Worm (Caenorhabditis elegans): ENCODE measurements around the gene fbxb-19.
A peak's percentile ranks its signal among the peaks of the same experiment; 100 is the strongest.

The fbxb-19 gene

DNA sequence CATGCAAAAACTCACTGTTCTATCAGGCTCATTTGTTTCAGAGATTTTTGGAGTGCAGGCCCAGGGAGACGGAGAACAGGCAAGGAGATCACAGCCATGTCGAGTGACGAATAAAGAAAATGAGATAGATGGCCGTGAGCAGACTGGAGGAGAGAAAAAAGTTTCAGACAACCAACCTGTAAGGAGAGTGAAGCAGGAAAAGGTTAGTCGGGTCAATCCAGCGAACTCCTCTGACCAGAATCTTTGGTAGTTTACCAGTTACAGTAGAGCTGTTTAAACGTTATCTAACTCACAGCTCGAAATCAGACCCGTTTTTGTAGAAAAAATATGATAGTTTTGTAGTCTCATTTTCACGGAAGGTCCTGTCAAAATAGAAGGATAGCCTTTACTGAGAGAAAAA lies 40.2 kb downstream of the fbxb-19 start, which contains the start of gene fbxb-21:
TSS of gene fbxb-21 (minus strand) at position 101 of the 400 bp plus-strand sequence.
- TF ChIP-seq duxl-1 (tag; optimal IDR thresholded peaks at IDR 0.05; ENCODE audit: poor library complexity) = no peak
- TF ChIP-seq ctbp-1 (GFP tag; IDR thresholded peaks at IDR 0.05) = no peak
- TF ChIP-seq unc-130 (GFP tag; optimal IDR thresholded peaks at IDR 0.05) = no peak
- no peak for TF ChIP-seq fos-1 (tag; optimal IDR thresholded peaks at IDR 0.05)
- TF ChIP-seq hif-1 (tag; optimal IDR thresholded peaks at IDR 0.05) = no peak

DNA sequence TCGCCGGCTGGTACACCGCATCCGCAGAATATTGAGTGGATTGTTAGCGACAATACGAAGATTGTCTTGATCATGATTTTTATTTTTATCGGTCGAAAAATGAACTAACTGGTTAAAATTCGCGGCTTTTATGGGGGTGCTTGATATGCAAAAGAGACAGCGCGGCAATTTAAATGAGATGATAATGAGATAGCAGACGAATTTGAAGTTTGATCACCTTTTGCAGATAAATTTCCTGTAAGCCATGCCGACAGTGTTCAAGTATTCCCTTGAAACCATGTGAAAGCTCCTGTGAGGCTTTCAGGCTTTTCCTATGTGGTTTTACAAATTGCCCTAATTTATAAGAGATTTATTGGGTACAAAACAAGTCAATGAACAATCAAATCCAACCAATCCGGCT lies 42.8 kb downstream of the fbxb-19 start, which contains the start of gene ZC204.17:
TSS of gene ZC204.17 (minus strand) at position 101 of the 400 bp plus-strand sequence.
- TF ChIP-seq ZK546.5 (tag; optimal IDR thresholded peaks at IDR 0.05) = no peak

DNA sequence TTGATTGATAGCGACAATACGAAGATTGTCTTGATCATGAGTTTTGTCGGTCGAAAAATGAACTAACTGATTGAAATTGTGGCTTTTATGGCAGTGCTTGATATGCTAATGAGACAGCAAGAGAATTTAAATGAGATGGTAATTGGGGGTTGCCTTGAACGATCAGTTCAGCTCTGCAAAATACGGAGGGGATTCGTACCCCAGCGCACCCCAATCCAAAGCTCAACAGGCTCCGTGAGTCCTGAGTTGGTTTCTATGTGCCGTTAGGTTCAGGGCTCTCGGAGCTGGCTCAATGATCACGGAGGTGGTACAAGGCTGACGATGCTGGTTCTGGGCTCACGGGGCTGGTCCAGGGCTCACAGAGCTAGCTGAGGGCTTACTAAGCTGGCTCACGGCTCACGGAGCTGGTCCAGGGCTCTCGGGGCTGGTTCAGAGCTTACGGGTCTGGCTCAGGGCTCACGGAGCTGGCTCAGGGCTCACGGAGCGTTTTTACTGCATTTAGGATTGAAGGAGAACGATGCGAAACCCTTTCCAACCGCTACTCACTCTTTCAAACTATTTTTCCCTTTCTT lies 44.1 kb downstream of the fbxb-19 start, which contains the start of gene ZC204.6:
TSS of gene ZC204.6 (minus strand) at position 51 of the 572 bp plus-strand sequence.
- TF ChIP-seq set-16 (GFP tag; IDR thresholded peaks at IDR 0.05) (peak; percentile 93), aha-1 (tag) (peak; percentile 42), nhr-28 (tag; optimal IDR thresholded peaks at IDR 0.05) (no peak), spr-1 (tag; optimal IDR thresholded peaks at IDR 0.05) (no peak), daf-19 (GFP tag; conservative IDR thresholded peaks at IDR 0.05) (no peak), egl-43 (GFP tag; IDR thresholded peaks at IDR 0.05) (0 out of 2 replicates have a peak, but pooled peaks have one; percentile 27), lin-15B (tag; optimal IDR thresholded peaks at IDR 0.05) (no peak), cey-2 (tag; optimal IDR thresholded peaks at IDR 0.05; ENCODE audit: borderline replicate concordance, insufficient read depth) (no peak)

DNA sequence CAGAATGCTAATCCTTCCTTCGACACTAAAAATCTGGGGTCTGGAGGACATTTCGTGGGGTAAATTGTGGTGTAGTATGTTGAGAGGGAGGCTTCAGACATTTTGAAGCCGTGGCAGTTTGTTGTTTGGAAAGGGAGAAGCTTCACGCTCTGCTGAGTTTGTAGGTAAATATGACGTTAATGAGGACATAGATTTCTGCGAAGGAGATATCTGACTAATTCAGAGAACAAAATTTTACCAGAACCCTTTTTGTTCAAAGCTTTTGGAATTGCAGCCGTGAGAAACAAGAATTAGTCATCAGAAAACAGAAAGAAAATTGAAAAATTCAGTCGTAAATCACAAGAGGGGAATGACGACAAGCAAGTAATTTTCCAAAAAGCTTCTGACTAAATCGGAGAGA lies 48.5 kb downstream of the fbxb-19 start, which contains the start of gene srh-72:
TSS of gene srh-72 (minus strand) at position 101 of the 400 bp plus-strand sequence.
- TF ChIP-seq hif-1 (tag; optimal IDR thresholded peaks at IDR 0.05) (no peak), lir-3 (tag; optimal IDR thresholded peaks at IDR 0.05) (no peak), hlh-11 (tag; optimal IDR thresholded peaks at IDR 0.05) (no peak), ZK337.2 (GFP tag; IDR thresholded peaks at IDR 0.05) (no peak), fos-1 (tag; optimal IDR thresholded peaks at IDR 0.05) (no peak), lin-38 (GFP tag; IDR thresholded peaks at IDR 0.05) (no peak), F37D6.2 (tag; optimal IDR thresholded peaks at IDR 0.05) (no peak), daf-8 (GFP tag; IDR thresholded peaks at IDR 0.05) (no peak), nhr-77 (tag; optimal IDR thresholded peaks at IDR 0.05) (no peak), vab-7 (GFP tag; IDR thresholded peaks at IDR 0.05) (no peak), F49E8.2 (tag; optimal IDR thresholded peaks at IDR 0.05; ENCODE audit: borderline replicate concordance) (no peak)

Measured in whole organism, L4 larva.